Fruit fly (Drosophila melanogaster) Kc167 (cell line): ENCODE data around the gene CG33795.

Source experiments
- Myc ChIP-seq: fragments of >200 bp; optimal IDR thresholded peaks from 2 replicates; lab custom pipeline; 2017; ENCODE audit warnings: missing external identifiers
- h ChIP-seq: fragments of >200 bp; optimal IDR thresholded peaks from 3 replicates; lab custom pipeline; 2018; ENCODE audit warnings: missing external identifiers
- psq ChIP-seq: fragments of >200 bp; optimal IDR thresholded peaks from 2 replicates; lab custom pipeline; 2017; ENCODE audit warnings: missing external identifiers
- ttk ChIP-seq: sonication (Bioruptor generic); optimal IDR thresholded peaks from 2 replicates; lab custom pipeline; 2017; ENCODE audit warnings: missing external identifiers

DNA sequence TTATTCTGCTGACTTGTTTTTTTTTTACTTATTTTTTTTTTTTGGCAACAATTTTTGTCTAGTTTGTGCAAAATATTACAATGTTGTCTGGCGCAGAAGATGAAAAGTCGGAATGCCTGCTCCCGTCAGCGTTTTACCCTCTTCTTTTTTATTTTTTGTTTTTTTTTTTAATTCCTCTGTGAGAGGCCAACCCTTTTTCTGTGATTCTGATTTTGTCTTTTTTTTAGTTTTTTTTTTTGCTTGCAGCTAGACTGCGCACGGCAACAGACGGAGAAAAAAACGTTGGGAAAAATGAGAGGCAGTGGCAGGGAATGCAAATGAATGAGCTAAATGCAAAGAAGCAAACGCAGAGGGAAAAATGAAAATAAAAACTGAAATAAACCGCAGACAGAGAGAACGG is 18.1 kb downstream of the CG33795 start:
- TF ChIP-seq psq, result no peak
- no peak for TF ChIP-seq Myc (lab: Kevin White, UChicago)
- no peak for TF ChIP-seq h (lab: Kevin White, UChicago)
- no peak for TF ChIP-seq ttk (lab: Kevin White, UChicago)
